Worm (Caenorhabditis elegans) whole organism, midembryonic: ENCODE data around the gene med-1.

Source experiments
- T22C8.4 ChIP-seq: fragments of 200-800 bp; sonication (Bioruptor generic); IDR thresholded peaks from 2 replicates; pipeline ENCODE4 v1.3.6; 2022; ENCODE audit warnings: missing genetic modification characterization, missing compliant biosample characterization
- cog-1 ChIP-seq: sonication (generic microtip); optimal IDR thresholded peaks from 2 replicates; lab custom pipeline; 2016; ENCODE audit warnings: missing genetic modification characterization, missing compliant biosample characterization
- flt-1 ChIP-seq: fragments of 200-800 bp; sonication (Bioruptor generic); IDR thresholded peaks from 2 replicates; pipeline ENCODE4 v1.3.6; 2022; ENCODE audit warnings: missing genetic modification characterization, missing compliant biosample characterization
- klf-2 ChIP-seq: fragments of 200-800 bp; sonication (Bioruptor generic); conservative IDR thresholded peaks from 2 replicates; pipeline ENCODE4 v1.3.6; 2022; ENCODE audit warnings: missing genetic modification reagents, missing genetic modification characterization, missing compliant biosample characterization
- med-1 ChIP-seq: sonication (generic microtip); optimal IDR thresholded peaks from 2 replicates; lab custom pipeline; 2017; ENCODE audit warnings: missing genetic modification characterization, mild to moderate bottlenecking, missing compliant biosample characterization, antibody characterized with exemption, missing genetic modification reagents; ENCODE audit not compliant: insufficient read depth
- ref-1 ChIP-seq: fragments of 200-800 bp; sonication (Bioruptor generic); conservative IDR thresholded peaks from 2 replicates; pipeline ENCODE4 v1.3.6; 2022; ENCODE audit warnings: missing genetic modification reagents, missing genetic modification characterization, missing compliant biosample characterization
- tab-1 ChIP-seq: fragments of 200-800 bp; sonication (Bioruptor generic); IDR thresholded peaks from 2 replicates; pipeline ENCODE4 v1.3.6; 2022; ENCODE audit warnings: missing genetic modification characterization, missing compliant biosample characterization
- ztf-23 ChIP-seq: fragments of 200-800 bp; sonication (Bioruptor generic); IDR thresholded peaks from 2 replicates; pipeline ENCODE4 v1.3.6; 2022; ENCODE audit warnings: missing genetic modification reagents, missing genetic modification characterization, missing compliant biosample characterization
- ztf-29 ChIP-seq: fragments of 200-800 bp; sonication (Bioruptor generic); IDR thresholded peaks from 2 replicates; pipeline ENCODE4 v1.3.6; 2022; ENCODE audit warnings: missing genetic modification reagents, missing genetic modification characterization, missing compliant biosample characterization

med-1 gene

DNA sequence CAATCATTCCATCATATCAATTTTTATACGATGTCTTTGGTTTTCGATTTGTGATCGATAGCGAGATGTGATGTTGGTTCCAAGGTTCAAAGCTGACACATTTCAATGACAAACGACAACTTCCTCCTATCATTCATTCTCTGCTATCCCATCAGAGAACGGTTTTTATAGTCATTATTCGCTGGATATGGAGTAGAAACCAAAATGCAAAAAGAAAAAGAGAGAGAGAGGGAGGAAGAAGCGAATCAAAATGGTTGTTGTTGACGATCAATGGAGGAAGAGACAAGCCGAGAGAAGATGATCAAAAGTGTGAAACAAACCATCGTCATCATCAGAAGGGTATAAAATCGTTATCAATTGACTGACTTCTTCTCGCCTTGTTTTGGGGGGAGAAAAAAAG is 5.0 kb upstream of the med-1 start, which contains the start of gene T24D3.2:
Gene T24D3.2 (plus strand): TSS at position 304 of the 400 bp plus-strand sequence.
- TF ChIP-seq tab-1 (GFP tag; lab: Robert Waterston, UW) (no peak), klf-2 (no peak), med-1 (GFP tag; lab: Kevin White, UChicago) (no peak), cog-1 (tag; lab: Kevin White, UChicago) (no peak), T22C8.4 (no peak)

DNA sequence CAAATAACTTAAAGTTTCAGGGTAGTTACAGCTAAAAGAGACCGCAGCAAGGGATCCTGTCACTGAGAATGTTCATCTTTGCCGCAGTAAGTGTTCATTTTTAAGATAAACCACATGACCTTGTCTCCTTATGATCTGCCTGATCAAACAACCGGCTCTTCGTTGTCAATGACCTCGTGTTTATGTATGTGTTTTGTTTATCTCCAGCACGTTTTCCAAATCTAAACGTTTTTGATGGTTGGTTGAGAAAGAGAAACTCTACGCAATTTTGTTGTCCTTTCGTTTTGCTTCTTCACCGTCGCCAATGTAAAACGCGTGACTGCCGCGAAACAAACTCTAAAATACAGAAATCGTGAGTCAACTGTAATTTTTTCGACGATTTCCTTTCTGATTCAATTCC is 3.7 kb downstream of the med-1 start, which contains the start of gene tsct-1:
Gene tsct-1 (plus strand): TSS at position 12 of the 400 bp plus-strand sequence.
- TF ChIP-seq tab-1 (GFP tag; lab: Robert Waterston, UW), result no peak
- no peak for TF ChIP-seq ztf-29 (GFP tag; lab: Robert Waterston, UW)
- no peak for TF ChIP-seq ref-1

DNA sequence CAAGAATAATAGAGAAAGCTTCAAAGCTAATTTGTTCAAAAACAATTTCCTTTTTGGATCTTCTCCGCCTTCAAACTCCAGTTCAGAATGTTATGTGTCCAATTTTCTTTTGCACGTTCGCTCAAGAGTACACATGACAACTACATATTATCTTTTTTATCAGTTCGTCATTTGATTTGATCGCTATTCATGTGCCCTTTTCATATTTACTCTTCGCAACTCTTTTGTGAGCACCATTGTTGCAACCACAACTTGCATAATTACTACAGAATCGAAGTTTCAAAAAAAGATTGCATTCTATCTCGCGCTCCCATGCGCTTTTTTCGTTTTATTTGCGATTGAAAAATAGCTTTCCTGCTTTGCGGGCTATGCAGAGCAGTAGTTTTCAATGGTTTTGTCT is 4.8 kb downstream of the med-1 start:
- no peak for TF ChIP-seq cog-1 (tag; lab: Kevin White, UChicago)
- no peak for TF ChIP-seq klf-2
- no peak for TF ChIP-seq ref-1
- TF ChIP-seq med-1 (GFP tag; lab: Kevin White, UChicago), result no peak
- no peak for TF ChIP-seq tab-1 (GFP tag; lab: Robert Waterston, UW)
- no peak for TF ChIP-seq ztf-23 (GFP tag; lab: Robert Waterston, UW)
- no peak for TF ChIP-seq T22C8.4
- no peak for TF ChIP-seq flt-1 (GFP tag; lab: Robert Waterston, UW)
- no peak for TF ChIP-seq ztf-29 (GFP tag; lab: Robert Waterston, UW)

DNA sequence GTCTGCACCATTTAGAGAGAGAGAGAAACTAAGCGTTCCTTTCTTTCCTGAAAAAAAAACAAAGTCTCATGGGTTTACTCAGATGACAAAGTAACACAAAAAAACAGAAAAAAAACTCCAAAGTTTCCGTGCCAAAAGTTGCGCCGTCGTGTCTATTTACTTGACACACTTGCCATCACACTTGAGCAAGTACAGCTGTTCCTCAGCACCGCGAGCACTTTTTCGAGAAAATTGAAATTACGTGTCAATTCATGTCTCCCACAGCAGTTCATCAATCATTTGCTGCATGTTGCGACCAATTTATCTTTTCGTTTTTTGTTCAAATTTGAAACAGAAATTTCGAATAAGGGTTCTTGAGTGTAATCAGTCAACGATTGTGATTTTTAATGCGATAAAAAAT is 6.1 kb downstream of the med-1 start:
- TF ChIP-seq T22C8.4, result no peak
- TF ChIP-seq ref-1, result no peak
- TF ChIP-seq ztf-29 (GFP tag; lab: Robert Waterston, UW), result no peak
- no peak for TF ChIP-seq ztf-23 (GFP tag; lab: Robert Waterston, UW)

DNA sequence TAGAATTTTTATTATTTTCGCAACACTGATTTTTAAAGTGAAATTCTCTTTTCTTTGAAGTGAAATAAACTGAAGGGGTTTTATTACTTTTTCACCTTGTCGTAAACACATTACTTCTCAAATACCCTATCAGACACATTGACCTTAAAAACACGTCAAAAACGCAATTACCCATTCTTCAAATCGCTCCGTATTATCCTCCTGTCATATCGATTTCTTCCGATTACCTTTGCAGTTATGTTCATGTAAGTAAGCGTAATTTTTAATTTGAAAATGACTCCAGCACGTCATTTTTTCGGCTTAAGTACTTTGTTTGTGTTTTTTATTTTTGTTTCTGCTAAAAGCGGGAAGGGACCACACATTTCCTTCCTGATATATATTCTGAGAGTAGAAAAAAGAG is 7.9 kb downstream of the med-1 start:
- TF ChIP-seq tab-1 (GFP tag; lab: Robert Waterston, UW) (no peak), ref-1 (no peak), klf-2 (no peak), T22C8.4 (no peak), med-1 (GFP tag; lab: Kevin White, UChicago) (no peak), ztf-29 (GFP tag; lab: Robert Waterston, UW) (no peak), ztf-23 (GFP tag; lab: Robert Waterston, UW) (no peak)

DNA sequence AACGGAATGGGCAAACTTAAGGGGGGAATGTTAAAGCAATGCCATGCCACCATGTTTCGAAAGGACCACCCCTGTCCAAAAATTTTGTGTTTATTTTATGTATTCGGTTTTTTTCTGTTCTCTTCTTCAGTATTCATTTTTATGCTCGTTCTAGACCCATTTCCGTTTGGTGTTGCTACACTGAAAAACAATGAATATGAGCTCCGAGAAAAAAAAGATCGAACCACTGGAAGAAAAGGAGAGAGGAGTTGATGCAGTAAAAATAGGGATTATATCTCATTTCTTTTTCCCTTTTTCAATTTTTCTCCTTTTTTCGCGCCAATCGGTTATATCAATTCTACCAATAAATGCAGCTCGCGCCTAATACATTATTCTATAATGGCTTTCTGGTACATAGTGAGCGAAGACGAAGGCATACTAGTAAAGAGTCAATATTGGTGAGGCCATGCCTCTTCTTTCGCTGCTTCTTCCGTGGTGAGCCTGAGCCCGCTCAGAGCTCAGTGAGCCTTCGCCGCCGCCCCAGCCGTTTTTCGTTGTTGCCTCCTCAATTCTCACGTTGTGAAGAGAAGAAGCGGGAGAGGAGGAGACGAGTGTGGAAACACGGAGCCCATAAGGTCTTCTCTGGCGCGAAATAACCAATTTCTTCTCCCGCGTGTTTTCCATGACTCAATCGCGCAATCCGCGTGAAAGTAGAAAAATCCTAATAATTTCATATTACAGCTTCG is 9.8 kb downstream of the med-1 start:
- no peak for TF ChIP-seq ref-1
- TF ChIP-seq ztf-29 (GFP tag; lab: Robert Waterston, UW), result no peak
- no peak for TF ChIP-seq klf-2
- TF ChIP-seq ztf-23 (GFP tag; lab: Robert Waterston, UW), result no peak
- no peak for TF ChIP-seq flt-1 (GFP tag; lab: Robert Waterston, UW)
- TF ChIP-seq med-1 (GFP tag; lab: Kevin White, UChicago), result no peak
- no peak for TF ChIP-seq tab-1 (GFP tag; lab: Robert Waterston, UW)
- no peak for TF ChIP-seq T22C8.4
- no peak for TF ChIP-seq cog-1 (tag; lab: Kevin White, UChicago)

DNA sequence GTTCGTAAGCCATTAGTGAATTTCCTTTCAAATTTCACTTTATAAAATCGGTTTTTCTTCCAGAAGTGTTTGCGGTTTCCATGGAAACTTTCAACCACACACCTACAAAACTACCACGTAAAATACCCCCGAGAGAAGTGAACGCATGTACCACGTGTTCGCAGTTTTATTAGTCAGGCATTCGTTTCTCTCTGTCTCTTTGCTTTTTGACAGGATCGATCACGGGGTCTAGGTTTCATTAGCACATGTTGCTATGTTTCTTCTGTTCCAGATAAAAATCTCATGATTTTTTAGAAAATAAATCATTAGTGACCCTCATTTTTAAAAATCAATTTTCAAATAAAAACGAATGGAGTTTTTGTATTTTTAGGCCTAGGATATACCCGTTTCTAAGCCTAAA is 14.0 kb downstream of the med-1 start:
- no peak for TF ChIP-seq tab-1 (GFP tag; lab: Robert Waterston, UW)
- TF ChIP-seq ztf-29 (GFP tag; lab: Robert Waterston, UW), result no peak
- no peak for TF ChIP-seq flt-1 (GFP tag; lab: Robert Waterston, UW)
- TF ChIP-seq med-1 (GFP tag; lab: Kevin White, UChicago), result no peak
- TF ChIP-seq T22C8.4, result no peak
- no peak for TF ChIP-seq ref-1
- TF ChIP-seq ztf-23 (GFP tag; lab: Robert Waterston, UW), result no peak
- no peak for TF ChIP-seq cog-1 (tag; lab: Kevin White, UChicago)
- TF ChIP-seq klf-2, result no peak

DNA sequence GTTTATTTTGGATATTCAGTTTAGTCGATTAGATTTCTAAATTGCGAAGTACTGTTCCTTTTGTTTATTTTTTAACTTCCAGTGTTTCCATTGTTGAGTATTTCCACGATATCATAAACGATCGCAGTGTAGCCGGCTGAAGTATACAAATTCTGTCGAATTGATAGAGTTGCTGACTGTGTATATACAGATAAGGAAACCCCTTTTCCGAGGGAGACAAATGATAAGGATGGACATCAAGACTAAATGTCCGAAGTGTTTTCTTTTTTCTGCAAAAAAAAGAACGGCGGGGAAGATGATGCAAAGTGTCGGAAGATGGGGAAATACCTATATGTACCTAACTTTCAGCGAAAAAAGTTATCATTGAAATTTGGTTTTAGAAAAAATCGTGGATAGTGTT is 16.2 kb downstream of the med-1 start:
- TF ChIP-seq tab-1 (GFP tag; lab: Robert Waterston, UW) (no peak), T22C8.4 (no peak), med-1 (GFP tag; lab: Kevin White, UChicago) (no peak), ref-1 (no peak), cog-1 (tag; lab: Kevin White, UChicago) (no peak)

DNA sequence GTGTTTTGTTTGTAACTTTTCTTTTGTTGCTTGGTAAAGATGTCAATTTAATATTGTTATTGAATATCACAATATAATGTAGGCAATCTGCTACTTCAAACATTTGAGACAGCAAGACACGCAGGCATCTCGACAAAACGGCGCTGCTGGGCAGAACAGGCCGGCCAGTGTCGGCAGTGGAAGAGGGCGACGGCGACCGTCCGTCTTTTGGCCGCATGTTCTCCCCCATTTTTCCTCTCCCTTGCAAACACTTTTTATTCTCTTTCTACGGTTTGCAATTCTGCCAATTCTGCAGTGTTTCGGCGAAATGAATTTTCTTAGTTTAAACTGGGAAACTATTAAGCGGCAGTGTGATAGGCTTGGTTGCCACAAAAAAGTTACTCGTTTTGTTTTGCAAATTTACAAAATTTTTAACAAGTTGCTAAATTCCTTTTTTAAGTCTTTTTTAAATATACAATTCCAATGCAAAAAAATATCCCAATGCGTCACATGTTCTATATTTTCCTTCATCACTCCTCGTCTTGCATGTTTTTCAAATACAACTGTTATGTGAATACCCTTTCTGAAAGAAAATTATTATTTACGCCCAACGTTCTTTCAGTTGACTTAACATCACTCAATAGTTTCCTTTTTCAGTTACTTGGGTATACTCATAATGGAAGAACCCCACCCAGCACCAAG is 19.0 kb downstream of the med-1 start, which contains the start of gene T18D3.6:
Gene T18D3.6 (plus strand): TSS at position 631 of the 681 bp plus-strand sequence.
- TF ChIP-seq klf-2 (0 out of 2 replicates have a peak, but pooled peaks have one; percentile 23), cog-1 (tag; lab: Kevin White, UChicago) (no peak), T22C8.4 (no peak), flt-1 (GFP tag; lab: Robert Waterston, UW) (no peak), med-1 (GFP tag; lab: Kevin White, UChicago) (no peak)

DNA sequence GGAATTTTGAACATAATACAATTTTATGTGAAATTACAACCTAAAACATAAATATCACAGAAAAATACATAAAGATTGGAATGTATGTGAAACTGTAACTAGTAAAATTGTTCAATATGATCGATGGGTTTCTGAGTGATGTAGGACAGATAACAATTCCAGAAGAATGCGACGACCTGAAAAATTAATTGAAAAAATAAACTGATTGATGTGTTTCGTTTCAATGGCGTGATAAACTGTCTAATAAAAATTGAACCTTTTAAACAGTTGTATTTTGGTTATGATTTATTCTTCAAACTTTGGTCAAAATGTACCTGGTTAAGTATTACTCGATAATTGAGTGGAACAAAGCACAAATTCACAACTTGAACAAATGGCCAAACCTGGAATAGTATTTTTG is 20.8 kb downstream of the med-1 start:
- TF ChIP-seq ztf-29 (GFP tag; lab: Robert Waterston, UW), result no peak
- no peak for TF ChIP-seq cog-1 (tag; lab: Kevin White, UChicago)
- no peak for TF ChIP-seq klf-2
- TF ChIP-seq ref-1, result no peak
